Worm (Caenorhabditis elegans): ENCODE measurements around the gene nspg-4.

ce11 chrX:3313939-3314338 lies 36.3 kb downstream of the nspg-4 start:
- TF ChIP-seq flt-1 (GFP tag; IDR thresholded peaks at IDR 0.05) (peak; percentile 64), ztf-23 (GFP tag; IDR thresholded peaks at IDR 0.05) (no peak), med-1 (GFP tag; optimal IDR thresholded peaks at IDR 0.05; ENCODE audit: insufficient read depth) (no peak), T22C8.4 (GFP tag; IDR thresholded peaks at IDR 0.05) (no peak), cog-1 (tag; optimal IDR thresholded peaks at IDR 0.05) (no peak), klf-2 (GFP tag; conservative IDR thresholded peaks at IDR 0.05) (no peak), ref-1 (GFP tag; conservative IDR thresholded peaks at IDR 0.05) (no peak), tab-1 (GFP tag; IDR thresholded peaks at IDR 0.05) (no peak), ztf-29 (GFP tag; IDR thresholded peaks at IDR 0.05) (no peak)

All from whole organism, midembryonic.